Worm (Caenorhabditis elegans) whole organism, L4 larva: Measurements from ENCODE around the gene gipc-1.

ENCODE experiments used
- F26F4.8 ChIP-seq: fragments of 200-800 bp; sonication (Bioruptor generic); conservative IDR thresholded peaks from 2 replicates; pipeline ENCODE4 v1.3.6; 2022; ENCODE audit warnings: missing genetic modification characterization, missing compliant biosample characterization
- R02D3.7 ChIP-seq: fragments of 150-350 bp; sonication (generic microtip); optimal IDR thresholded peaks from 3 replicates; lab custom pipeline; 2014; ENCODE audit warnings: missing biosample characterization, missing genetic modification characterization
- aly-2 ChIP-seq: sonication (generic microtip); optimal IDR thresholded peaks from 2 replicates; lab custom pipeline; 2018; ENCODE audit warnings: missing biosample characterization, missing genetic modification characterization
- ama-1 ChIP-seq: fragments of 150-350 bp; optimal IDR thresholded peaks from 2 replicates; lab custom pipeline; 2014; ENCODE audit warnings: inconsistent platforms, mixed read lengths
- arid-1 ChIP-seq: fragments of 200-800 bp; sonication (Bioruptor generic); conservative IDR thresholded peaks from 2 replicates; pipeline ENCODE4 v1.3.6; 2022; ENCODE audit warnings: missing genetic modification reagents, missing genetic modification characterization, missing compliant biosample characterization
- ceh-28 ChIP-seq: fragments of 150-350 bp; optimal IDR thresholded peaks from 2 replicates; lab custom pipeline; 2014; ENCODE audit warnings: missing biosample characterization, missing genetic modification reagents, missing genetic modification characterization
- daf-8 ChIP-seq: fragments of 200-800 bp; sonication (Bioruptor generic); IDR thresholded peaks from 2 replicates; pipeline ENCODE4 v1.3.6; 2022; ENCODE audit warnings: missing genetic modification characterization, missing compliant biosample characterization
- duxl-1 ChIP-seq: sonication (generic microtip); optimal IDR thresholded peaks from 2 replicates; lab custom pipeline; 2016; ENCODE audit warnings: mild to moderate bottlenecking, missing genetic modification characterization, moderate library complexity, missing compliant biosample characterization; ENCODE audit not compliant: poor library complexity
- dve-1 ChIP-seq: sonication (generic microtip); optimal IDR thresholded peaks from 2 replicates; lab custom pipeline; 2017; ENCODE audit warnings: antibody characterized with exemption, mild to moderate bottlenecking, missing genetic modification characterization, missing compliant biosample characterization; ENCODE audit not compliant: insufficient read depth
- fos-1 ChIP-seq: fragments of 150-350 bp; optimal IDR thresholded peaks from 2 replicates; lab custom pipeline; 2014; ENCODE audit warnings: missing biosample characterization, missing genetic modification characterization
- hif-1 ChIP-seq, 2 experiments: sonication (generic microtip); optimal IDR thresholded peaks; 2 replicates each; lab custom pipeline; 2016 to 2017; ENCODE audit warnings: missing compliant biosample characterization in 2 of 2, missing genetic modification characterization in 2 of 2, missing genetic modification reagents in 2 of 2, missing genotype in 2 of 2, mild to moderate bottlenecking in 1 of 2
- jun-1 ChIP-seq: fragments of 150-350 bp; optimal IDR thresholded peaks from 2 replicates; lab custom pipeline; 2014; ENCODE audit warnings: missing biosample characterization, missing genetic modification reagents, missing genetic modification characterization
- lin-38 ChIP-seq: fragments of 200-800 bp; sonication (Bioruptor generic); IDR thresholded peaks from 2 replicates; pipeline ENCODE4 v1.3.6; 2022; ENCODE audit warnings: missing genetic modification reagents, missing genetic modification characterization, missing compliant biosample characterization
- lin-39 ChIP-seq: fragments of 150-350 bp; optimal IDR thresholded peaks from 2 replicates; lab custom pipeline; 2014; ENCODE audit warnings: missing biosample characterization, missing genetic modification reagents, missing genetic modification characterization
- madf-5 ChIP-seq, 2 experiments: fragments of 200-800 bp; sonication (Bioruptor generic); IDR thresholded peaks; 2 replicates each; pipeline ENCODE4 v1.3.6; 2022; ENCODE audit warnings: missing compliant biosample characterization in 2 of 2, missing genetic modification characterization in 2 of 2
- mdl-1 ChIP-seq, 2 experiments: fragments of 150-350 bp in 1 of 2; sonication (generic microtip) in 1 of 2; optimal IDR thresholded peaks; 2 replicates each; lab custom pipeline; 2014 to 2017; ENCODE audit warnings: missing biosample characterization in 2 of 2, missing genetic modification characterization in 2 of 2
- mes-2 ChIP-seq: sonication (generic microtip); optimal IDR thresholded peaks from 2 replicates; lab custom pipeline; 2016; ENCODE audit warnings: missing genotype, mild to moderate bottlenecking, missing genetic modification characterization, missing compliant biosample characterization; ENCODE audit not compliant: poor library complexity, severe bottlenecking
- nhr-111 ChIP-seq: fragments of 200-800 bp; sonication (Bioruptor generic); optimal IDR thresholded peaks from 2 replicates; lab custom pipeline; 2018; ENCODE audit warnings: mild to moderate bottlenecking, missing genetic modification characterization, missing compliant biosample characterization
- nhr-41 ChIP-seq: fragments of 200-800 bp; sonication (Bioruptor generic); IDR thresholded peaks from 2 replicates; pipeline ENCODE4 v1.3.6; 2022; ENCODE audit warnings: missing genetic modification reagents, missing genetic modification characterization, missing compliant biosample characterization
- nhr-48 ChIP-seq: sonication (generic microtip); optimal IDR thresholded peaks from 2 replicates; lab custom pipeline; 2016; ENCODE audit warnings: mild to moderate bottlenecking, missing genetic modification characterization, missing compliant biosample characterization
- nhr-6 ChIP-seq: fragments of 150-350 bp; optimal IDR thresholded peaks from 2 replicates; lab custom pipeline; 2014; ENCODE audit warnings: missing biosample characterization, missing genetic modification characterization
- pqm-1 ChIP-seq: sonication (generic microtip); optimal IDR thresholded peaks from 2 replicates; lab custom pipeline; 2017; ENCODE audit warnings: missing biosample characterization, missing genetic modification characterization
- sdz-12 ChIP-seq: fragments of 200-800 bp; sonication (Bioruptor generic); optimal IDR thresholded peaks from 2 replicates; lab custom pipeline; 2018; ENCODE audit warnings: mild to moderate bottlenecking, missing genetic modification characterization, missing compliant biosample characterization
- set-16 ChIP-seq: fragments of 200-800 bp; sonication (Bioruptor generic); IDR thresholded peaks from 2 replicates; pipeline ENCODE4 v1.3.6; 2022; ENCODE audit warnings: missing genetic modification reagents, missing genetic modification characterization, missing compliant biosample characterization
- skn-1 ChIP-seq: fragments of 150-350 bp; optimal IDR thresholded peaks from 2 replicates; lab custom pipeline; 2014; ENCODE audit warnings: missing biosample characterization, missing genetic modification characterization
- spr-1 ChIP-seq: sonication (generic microtip); optimal IDR thresholded peaks from 2 replicates; lab custom pipeline; 2016; ENCODE audit warnings: mild to moderate bottlenecking, missing genetic modification characterization, missing compliant biosample characterization
- tag-97 ChIP-seq: fragments of 200-800 bp; sonication (Bioruptor generic); IDR thresholded peaks from 2 replicates; pipeline ENCODE4 v1.3.6; 2022; ENCODE audit warnings: missing genetic modification characterization, missing compliant biosample characterization
- unc-130 ChIP-seq: sonication (generic microtip); optimal IDR thresholded peaks from 2 replicates; lab custom pipeline; 2016; ENCODE audit warnings: missing genetic modification reagents, missing genetic modification characterization, missing compliant biosample characterization
- unc-62 ChIP-seq, 3 experiments: fragments of 150-350 bp in 1 of 3; sonication (generic microtip); optimal IDR thresholded peaks in 2 of 3; peaks in 1 of 3; 1 replicate in 1 of 3; 2 replicates in 2 of 3; lab custom pipeline; 2014 to 2017; ENCODE audit warnings: missing biosample characterization in 3 of 3, missing genetic modification characterization in 3 of 3, missing genetic modification reagents in 3 of 3, missing genotype in 1 of 3
- zfp-2 ChIP-seq: sonication (generic microtip); optimal IDR thresholded peaks from 2 replicates; lab custom pipeline; 2016; ENCODE audit warnings: mild to moderate bottlenecking, missing genetic modification characterization, missing compliant biosample characterization
- zfp-3 ChIP-seq: fragments of 200-800 bp; sonication (Bioruptor generic); conservative IDR thresholded peaks from 2 replicates; pipeline ENCODE4 v1.3.6; 2022; ENCODE audit warnings: missing genetic modification reagents, missing genetic modification characterization, missing compliant biosample characterization

gipc-1 gene

DNA sequence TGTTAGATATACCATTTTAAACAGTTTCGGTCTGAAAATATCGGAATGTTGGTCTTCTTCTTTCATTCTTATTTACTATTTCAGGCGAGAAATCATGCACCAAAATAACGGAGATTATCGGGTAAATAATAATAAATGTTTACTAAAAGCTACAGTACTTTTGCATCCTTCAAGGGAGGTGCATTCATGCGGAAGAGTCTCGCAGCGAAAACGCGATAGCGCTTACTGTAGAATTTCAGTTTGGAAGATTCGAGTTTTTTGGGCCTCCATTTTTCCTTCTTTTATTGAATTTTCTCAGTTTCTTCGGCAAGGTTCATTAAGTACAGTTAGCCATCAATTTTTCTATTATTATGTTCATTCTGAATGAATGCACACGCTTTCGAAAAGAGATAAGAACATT, 14.5 kb upstream of the gipc-1 start, which contains the start of gene C35D10.7:
TSS of gene C35D10.7 (plus strand) at position 85 of the 400 bp plus-strand sequence.
- TF ChIP-seq F26F4.8 (GFP tag; lab: Robert Waterston, UW) (no peak), lin-38 (peak; percentile 35; the same call in 1 of the 2 replicates), arid-1 (no peak)
- TF ChIP-seq, all 104 proteins: peak for 1

DNA sequence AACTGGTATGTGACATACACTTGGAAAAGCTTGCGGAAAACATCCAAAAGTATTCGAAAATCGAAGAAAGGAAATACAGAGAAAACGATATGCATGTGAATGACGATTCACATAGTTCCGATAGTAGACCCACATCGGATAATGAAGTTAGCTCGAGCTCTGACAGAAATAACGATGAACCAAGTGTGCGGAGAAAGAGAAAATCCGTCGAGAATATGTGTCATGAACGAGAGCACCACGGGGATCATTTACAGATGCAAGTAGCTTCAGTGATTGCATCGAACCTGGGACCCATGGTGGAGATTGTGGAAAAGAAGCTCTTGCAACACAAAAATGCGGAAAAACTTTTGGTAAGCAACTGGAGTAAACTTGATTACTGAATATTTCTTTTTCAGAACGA, 13.6 kb upstream of the gipc-1 start:
- TF ChIP-seq nhr-48 (tag; lab: Kevin White, UChicago) (no peak), unc-62 (GFP tag; optimal IDR thresholded peaks at IDR 0.05 in 1 of 2; lab: Kevin White, UChicago) (peak in 1 of 2 experiments; percentile 98), unc-62 (tag; optimal IDR thresholded peaks at IDR 0.05; lab: Kevin White, UChicago) (no peak)

DNA sequence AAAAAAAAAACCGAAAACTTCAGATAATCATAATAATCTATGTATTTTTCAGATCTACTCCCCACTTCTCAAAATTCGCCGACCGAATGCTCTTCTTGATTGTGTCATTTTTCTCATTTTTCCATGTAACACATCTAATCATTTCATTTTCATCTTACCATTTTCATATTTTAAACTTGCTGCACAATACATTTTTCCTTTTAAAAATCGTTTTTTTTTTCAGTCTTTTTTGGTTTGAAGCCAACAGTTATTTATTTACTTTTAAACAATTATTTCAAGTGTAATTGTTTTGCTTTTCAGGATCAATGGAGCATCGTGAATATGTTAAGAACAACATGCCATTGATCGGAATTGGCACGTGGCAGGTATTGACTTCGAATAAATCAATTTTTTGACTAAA, 11.5 kb upstream of the gipc-1 start, which contains the start of gene C35D10.6:
TSS of gene C35D10.6 (plus strand) at position 301 of the 400 bp plus-strand sequence.
- TF ChIP-seq ama-1 (lab: Kevin White, UChicago) (no peak), daf-8 (GFP tag; lab: Robert Waterston, UW) (no peak), pqm-1 (tag; lab: Kevin White, UChicago) (no peak), madf-5 (GFP tag; IDR thresholded peaks at IDR 0.05; lab: Robert Waterston, UW) (no peak), nhr-48 (tag; lab: Kevin White, UChicago) (no peak), nhr-111 (GFP tag; lab: Kevin White, UChicago) (no peak), R02D3.7 (no peak), mdl-1 (tag; optimal IDR thresholded peaks at IDR 0.05; lab: Kevin White, UChicago) (no peak), nhr-6 (tag; lab: Kevin White, UChicago) (no peak), set-16 (no peak), skn-1 (tag; lab: Kevin White, UChicago) (no peak), lin-39 (tag; lab: Kevin White, UChicago) (no peak), zfp-3 (GFP tag; lab: Robert Waterston, UW) (no peak)
- TF ChIP-seq, all 104 proteins: peak for 0

DNA sequence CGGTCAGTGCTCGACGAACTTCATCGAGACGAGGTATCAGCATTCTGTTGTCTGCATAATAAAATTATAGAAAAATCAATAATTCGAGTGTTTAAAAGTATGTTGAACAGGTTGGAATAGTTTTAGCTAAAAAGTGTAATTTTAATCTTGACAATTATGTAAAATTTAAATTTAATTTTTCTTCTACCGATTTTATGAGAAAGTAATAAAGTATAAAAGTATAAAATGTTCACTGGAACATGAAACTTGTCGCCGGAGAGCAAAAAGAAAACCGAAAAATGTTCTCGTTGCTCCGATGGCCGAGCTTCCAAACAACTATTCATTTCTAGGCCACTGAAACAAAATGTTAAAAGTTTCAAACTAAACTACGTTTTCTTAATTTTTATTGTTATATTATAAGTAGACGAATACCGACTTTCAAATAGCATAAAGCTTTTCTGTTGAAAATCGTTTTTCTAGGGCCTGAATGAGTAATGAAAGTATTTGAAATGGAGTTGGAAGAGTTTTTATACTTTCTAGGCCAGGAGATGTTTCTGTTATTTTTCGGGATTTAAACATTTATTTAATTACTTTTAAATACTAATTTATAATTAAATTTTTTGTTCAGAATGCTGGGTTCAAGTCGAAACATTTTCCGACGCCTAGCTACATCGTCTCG, 8.7 kb upstream of the gipc-1 start, which contains the start of the genes C35D10.10 and C35D10.5:
TSS of gene C35D10.10 (minus strand) at position 51 of the 658 bp plus-strand sequence.
TSS of gene C35D10.5 (plus strand) at position 608 of the 658 bp plus-strand sequence.
- TF ChIP-seq unc-130 (peak; percentile 50), mdl-1 (tag; optimal IDR thresholded peaks at IDR 0.05; lab: Kevin White, UChicago) (no peak), mes-2 (peak; percentile 55), hif-1 (tag; optimal IDR thresholded peaks at IDR 0.05; lab: Kevin White, UChicago) (peak in 1 of 2 experiments; percentile 50)

DNA sequence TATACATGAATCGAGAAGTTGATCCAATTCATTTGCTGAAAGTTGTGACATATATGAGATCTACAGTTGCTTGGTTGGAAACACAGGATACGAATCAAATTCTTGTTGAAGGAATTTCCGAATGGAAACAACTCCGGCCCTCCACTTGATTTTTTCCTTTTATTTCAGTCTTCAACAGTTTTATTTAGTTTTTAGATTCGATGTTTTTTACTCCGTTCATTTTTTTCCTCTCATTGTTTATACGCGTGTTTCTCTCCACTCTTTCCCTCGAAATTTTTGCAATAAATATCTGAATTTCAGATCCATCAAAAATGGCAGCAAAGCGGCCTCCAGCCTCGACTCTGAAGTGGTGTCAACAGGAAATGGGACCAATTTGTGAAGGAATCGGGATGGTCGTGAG, 7.5 kb upstream of the gipc-1 start, which contains the start of gene coq-8:
TSS of gene coq-8 (plus strand) at position 301 of the 400 bp plus-strand sequence.
- TF ChIP-seq duxl-1 (no peak), mdl-1 (tag; optimal IDR thresholded peaks at IDR 0.05; lab: Kevin White, UChicago) (no peak), nhr-6 (tag; lab: Kevin White, UChicago) (no peak), pqm-1 (tag; lab: Kevin White, UChicago) (no peak), sdz-12 (GFP tag; lab: Kevin White, UChicago) (no peak), tag-97 (GFP tag; lab: Robert Waterston, UW) (no peak)

- TF ChIP-seq jun-1 (tag; lab: Kevin White, UChicago) (no peak), aly-2 (tag; lab: Kevin White, UChicago) (no peak), ceh-28 (tag; lab: Kevin White, UChicago) (no peak), nhr-41 (GFP tag; lab: Robert Waterston, UW) (no peak), zfp-2 (tag; lab: Kevin White, UChicago) (no peak), fos-1 (tag; lab: Kevin White, UChicago) (no peak), spr-1 (tag; lab: Kevin White, UChicago) (no peak), madf-5 (GFP tag; IDR thresholded peaks at IDR 0.05; lab: Robert Waterston, UW) (no peak), dve-1 (tag; lab: Kevin White, UChicago) (no peak)
Measured at ce11 chrIII:4866762-4867161, 3.8 kb upstream of the gipc-1 start, which contains the start of gene C35D10.17. Gene C35D10.17 (plus strand): TSS chrIII:4867062.
